Worm (Caenorhabditis elegans) whole organism, L1 larva: Measurements from ENCODE around the gene tni-3.

Experiments
- C04F5.9 ChIP-seq: sonication (generic microtip); optimal IDR thresholded peaks from 2 replicates; lab custom pipeline; 2016; ENCODE audit warnings: missing genetic modification characterization, missing compliant biosample characterization
- C16A3.4 ChIP-seq: fragments of 150-350 bp; optimal IDR thresholded peaks from 2 replicates; lab custom pipeline; 2014; ENCODE audit warnings: missing biosample characterization, missing genetic modification characterization
- C34B4.2 ChIP-seq: sonication (generic microtip); optimal IDR thresholded peaks from 2 replicates; lab custom pipeline; 2017; ENCODE audit warnings: mild to moderate bottlenecking, missing genetic modification characterization, missing compliant biosample characterization
- Y116A8C.19 ChIP-seq: sonication (generic microtip); optimal IDR thresholded peaks from 2 replicates; lab custom pipeline; 2016; ENCODE audit warnings: missing compliant biosample characterization, missing genetic modification characterization, borderline replicate concordance
- alr-1 ChIP-seq: fragments of 200-800 bp; sonication (Bioruptor generic); optimal IDR thresholded peaks from 2 replicates; lab custom pipeline; 2018; ENCODE audit warnings: borderline replicate concordance, mild to moderate bottlenecking, missing genetic modification characterization, missing compliant biosample characterization
- aly-2 ChIP-seq: fragments of 150-350 bp; optimal IDR thresholded peaks from 2 replicates; lab custom pipeline; 2014; ENCODE audit warnings: missing biosample characterization, missing genetic modification characterization
- ama-1 ChIP-seq: fragments of 150-350 bp; optimal IDR thresholded peaks from 2 replicates; lab custom pipeline; 2014
- dpl-1 ChIP-seq, 3 experiments: fragments of 150-350 bp in 2 of 3; sonication (generic microtip) in 1 of 3; optimal IDR thresholded peaks; 2 replicates each; lab custom pipeline; 2014 to 2017; ENCODE audit warnings: missing biosample characterization in 3 of 3, missing genetic modification characterization in 3 of 3, missing genetic modification reagents in 3 of 3
- dsc-1 ChIP-seq: sonication (generic microtip); optimal IDR thresholded peaks from 2 replicates; lab custom pipeline; 2016; ENCODE audit warnings: mild to moderate bottlenecking, missing genetic modification characterization, missing compliant biosample characterization
- efl-1 ChIP-seq, 4 experiments: fragments of 150-350 bp; optimal IDR thresholded peaks in 3 of 4; peaks in 1 of 4; 1 replicate in 1 of 4; 2 replicates in 3 of 4; lab custom pipeline; 2014; ENCODE audit warnings: missing biosample characterization in 2 of 4, missing genetic modification characterization in 2 of 4, missing genetic modification reagents in 2 of 4
- egl-13 ChIP-seq: sonication (generic microtip); optimal IDR thresholded peaks from 2 replicates; lab custom pipeline; 2016; ENCODE audit warnings: missing genotype, missing genetic modification reagents, missing genetic modification characterization, missing compliant biosample characterization
- egl-27 ChIP-seq, 2 experiments: fragments of 150-350 bp in 1 of 2; sonication (generic microtip); optimal IDR thresholded peaks; 3 replicates each; lab custom pipeline; 2017 to 2018; ENCODE audit warnings: missing biosample characterization in 2 of 2, missing genetic modification characterization in 2 of 2, missing genetic modification reagents in 2 of 2
- elt-3 ChIP-seq, 6 experiments: fragments of 150-350 bp in 1 of 6; sonication (generic microtip); optimal IDR thresholded peaks; 2 replicates each; lab custom pipeline; 2017 to 2018; ENCODE audit warnings: missing biosample characterization in 6 of 6, missing genetic modification characterization in 6 of 6, inconsistent platforms in 1 of 6
- fkh-4 ChIP-seq: sonication (generic microtip); optimal IDR thresholded peaks from 2 replicates; lab custom pipeline; 2016; ENCODE audit warnings: missing compliant biosample characterization, missing genetic modification characterization, borderline replicate concordance
- hlh-17 ChIP-seq: fragments of 200-800 bp; sonication (Bioruptor generic); optimal IDR thresholded peaks from 2 replicates; lab custom pipeline; 2018; ENCODE audit warnings: missing genetic modification characterization, mild to moderate bottlenecking, missing compliant biosample characterization, moderate library complexity, borderline replicate concordance
- jun-1 ChIP-seq: fragments of 150-350 bp; optimal IDR thresholded peaks from 2 replicates; lab custom pipeline; 2014; ENCODE audit warnings: missing biosample characterization, missing genetic modification reagents, missing genetic modification characterization
- lin-35 ChIP-seq, 2 experiments: fragments of 150-350 bp; optimal IDR thresholded peaks; 2 replicates each; lab custom pipeline; 2014; ENCODE audit warnings: missing biosample characterization in 2 of 2, missing genetic modification characterization in 2 of 2, missing genetic modification reagents in 2 of 2
- lin-39 ChIP-seq: fragments of 150-350 bp; optimal IDR thresholded peaks from 2 replicates; lab custom pipeline; 2014; ENCODE audit warnings: missing biosample characterization, missing genetic modification reagents, missing genetic modification characterization
- lsy-2 ChIP-seq, 2 experiments: fragments of 150-350 bp; optimal IDR thresholded peaks; 2 replicates each; lab custom pipeline; 2014; ENCODE audit warnings: missing biosample characterization in 2 of 2, missing genetic modification characterization in 2 of 2
- nhr-19 ChIP-seq: fragments of 200-800 bp; sonication (Bioruptor generic); conservative IDR thresholded peaks from 2 replicates; pipeline ENCODE4 v1.3.6; 2022; ENCODE audit warnings: missing genetic modification characterization, missing compliant biosample characterization
- nhr-47 ChIP-seq: sonication (generic microtip); optimal IDR thresholded peaks from 2 replicates; lab custom pipeline; 2016; ENCODE audit warnings: mild to moderate bottlenecking, missing genetic modification characterization, moderate library complexity, missing compliant biosample characterization
- nhr-77 ChIP-seq: fragments of 150-350 bp; optimal IDR thresholded peaks from 2 replicates; lab custom pipeline; 2014; ENCODE audit warnings: missing biosample characterization, missing genetic modification characterization
- nhr-90 ChIP-seq: sonication (generic microtip); optimal IDR thresholded peaks from 2 replicates; lab custom pipeline; 2016; ENCODE audit warnings: mild to moderate bottlenecking, missing genetic modification characterization, missing compliant biosample characterization; ENCODE audit not compliant: poor library complexity
- pag-3 ChIP-seq: sonication (generic microtip); optimal IDR thresholded peaks from 2 replicates; lab custom pipeline; 2017; ENCODE audit warnings: missing genetic modification characterization, mild to moderate bottlenecking, missing compliant biosample characterization, antibody characterized with exemption, borderline replicate concordance; ENCODE audit not compliant: insufficient read depth
- pqm-1 ChIP-seq: sonication (generic microtip); optimal IDR thresholded peaks from 3 replicates; lab custom pipeline; 2017; ENCODE audit warnings: missing biosample characterization, missing genetic modification characterization
- skn-1 ChIP-seq: fragments of 150-350 bp; optimal IDR thresholded peaks from 2 replicates; lab custom pipeline; 2014; ENCODE audit warnings: missing biosample characterization, missing genetic modification characterization
- snpc-4 ChIP-seq: fragments of 150-350 bp; optimal IDR thresholded peaks from 2 replicates; lab custom pipeline; 2014; ENCODE audit warnings: missing biosample characterization, missing genetic modification characterization
- tbx-2 ChIP-seq: sonication (generic microtip); optimal IDR thresholded peaks from 2 replicates; lab custom pipeline; 2016; ENCODE audit warnings: missing genetic modification characterization, missing compliant biosample characterization
- tlp-1 ChIP-seq: fragments of 150-350 bp; optimal IDR thresholded peaks from 2 replicates; lab custom pipeline; 2014; ENCODE audit warnings: missing biosample characterization, missing genetic modification characterization
- unc-86 ChIP-seq: sonication (generic microtip); optimal IDR thresholded peaks from 2 replicates; lab custom pipeline; 2016; ENCODE audit warnings: missing genetic modification characterization, missing compliant biosample characterization
- unc-98 ChIP-seq: fragments of 200-800 bp; sonication (Bioruptor generic); IDR thresholded peaks from 2 replicates; pipeline ENCODE4 v1.3.6; 2022; ENCODE audit warnings: missing genetic modification characterization, missing compliant biosample characterization
- vab-15 ChIP-seq: sonication (generic microtip); optimal IDR thresholded peaks from 2 replicates; lab custom pipeline; 2017; ENCODE audit warnings: missing genotype, mild to moderate bottlenecking, missing genetic modification characterization, missing compliant biosample characterization
- ztf-11 ChIP-seq, 2 experiments: sonication (generic microtip); optimal IDR thresholded peaks; 2 replicates each; lab custom pipeline; 2016 to 2017; ENCODE audit warnings: missing genetic modification characterization in 2 of 2, missing biosample characterization in 1 of 2, missing compliant biosample characterization in 1 of 2

Gene tni-3

ce11 chrV:16794828-16795354 lies 40.0 kb downstream of the tni-3 start, which contains the start of the genes ctps-1 and pus-1 (continued):
- peak; percentile 87 for TF ChIP-seq nhr-47 (tag; lab: Kevin White, UChicago)
- TF ChIP-seq pqm-1 (tag; lab: Kevin White, UChicago), result no peak
- no peak for TF ChIP-seq Y116A8C.19
- peak; percentile 78 for TF ChIP-seq tbx-2 (tag; lab: Kevin White, UChicago)
- no peak for TF ChIP-seq C04F5.9 (tag; lab: Kevin White, UChicago)
- TF ChIP-seq, all 84 proteins: peak for 42

ce11 chrV:16794079-16794478 lies 40.8 kb downstream of the tni-3 start:
- TF ChIP-seq efl-1 (optimal IDR thresholded peaks at IDR 0.05; lab: Kevin White, UChicago) (no peak), efl-1 (GFP tag; optimal IDR thresholded peaks at IDR 0.05 in 1 of 2; lab: Kevin White, UChicago) (peak in 1 of 2 experiments; percentile 38), dpl-1 (GFP tag; optimal IDR thresholded peaks at IDR 0.05; lab: Kevin White, UChicago) (no peak)

- TF ChIP-seq C16A3.4 (tag; lab: Kevin White, UChicago) (no peak), egl-13 (no peak), efl-1 (optimal IDR thresholded peaks at IDR 0.05; lab: Kevin White, UChicago) (peak in 1 of 2 experiments; percentile 74), efl-1 (GFP tag; optimal IDR thresholded peaks at IDR 0.05 in 1 of 2; lab: Kevin White, UChicago) (no peak), pag-3 (tag; lab: Kevin White, UChicago) (no peak), ztf-11 (tag; optimal IDR thresholded peaks at IDR 0.05; lab: Kevin White, UChicago) (no peak)
Measured at ce11 chrV:16793312-16793711, 41.6 kb downstream of the tni-3 start.

- TF ChIP-seq nhr-77 (tag; lab: Kevin White, UChicago) (no peak), jun-1 (no peak), nhr-47 (tag; lab: Kevin White, UChicago) (no peak), aly-2 (tag; lab: Kevin White, UChicago) (no peak), lin-39 (no peak), tlp-1 (tag; lab: Kevin White, UChicago) (no peak), Y116A8C.19 (no peak), C34B4.2 (tag; lab: Kevin White, UChicago) (no peak), dsc-1 (tag; lab: Kevin White, UChicago) (no peak), egl-27 (tag; optimal IDR thresholded peaks at IDR 0.05; lab: Kevin White, UChicago) (no peak), nhr-19 (GFP tag; lab: Robert Waterston, UW) (no peak), unc-86 (no peak), nhr-90 (tag; lab: Kevin White, UChicago) (no peak), lsy-2 (tag; optimal IDR thresholded peaks at IDR 0.05; lab: Kevin White, UChicago) (no peak), vab-15 (tag; lab: Kevin White, UChicago) (no peak), dpl-1 (GFP tag; optimal IDR thresholded peaks at IDR 0.05; lab: Kevin White, UChicago) (no peak), lin-35 (GFP tag; optimal IDR thresholded peaks at IDR 0.05; lab: Kevin White, UChicago) (no peak), snpc-4 (tag; lab: Kevin White, UChicago) (no peak), elt-3 (tag; optimal IDR thresholded peaks at IDR 0.05; lab: Kevin White, UChicago) (no peak), skn-1 (tag; lab: Kevin White, UChicago) (no peak)
Measured at ce11 chrV:16792717-16793116, 42.2 kb downstream of the tni-3 start.

ce11 chrV:16788967-16789366 lies 46.0 kb downstream of the tni-3 start, which contains the start of gene immt-2:
Gene immt-2, plus strand, starts transcription at chrV:16789267.
- TF ChIP-seq pqm-1 (tag; lab: Kevin White, UChicago) (no peak), unc-98 (GFP tag; lab: Robert Waterston, UW) (no peak), C34B4.2 (tag; lab: Kevin White, UChicago) (no peak), hlh-17 (GFP tag; lab: Kevin White, UChicago) (no peak), fkh-4 (tag; lab: Kevin White, UChicago) (no peak), ama-1 (no peak), nhr-90 (tag; lab: Kevin White, UChicago) (no peak), unc-86 (no peak), alr-1 (tag; lab: Kevin White, UChicago) (no peak)
